Fruit fly (Drosophila melanogaster) S2 (cell line): Measurements from ENCODE around the gene CG17572.
A peak's percentile ranks its signal among the peaks of the same experiment; 100 is the strongest.

Experiments
- CG8478 ChIP-seq: fragments of >200 bp; optimal IDR thresholded peaks from 2 replicates; lab custom pipeline; 2018
- CTCF ChIP-seq, 2 experiments: fragments of >200 bp; optimal IDR thresholded peaks; 2 replicates each; lab custom pipeline; 2018

The CG17572 gene

dm6 chr2L:19058916-19059315 lies 15.0 kb downstream of the CG17572 start, which contains the start of gene Phlpp:
Phlpp (plus strand) TSS chr2L:19059129.
- TF ChIP-seq CTCF (optimal IDR thresholded peaks at IDR 0.05; lab: Kevin White, UChicago) (no peak), CG8478 (lab: Kevin White, UChicago) (no peak)

dm6 chr2L:19057799-19058198 lies 16.1 kb downstream of the CG17572 start:
- TF ChIP-seq CG8478 (lab: Kevin White, UChicago) (no peak), CTCF (optimal IDR thresholded peaks at IDR 0.05; lab: Kevin White, UChicago) (no peak)

- TF ChIP-seq CG8478 (lab: Kevin White, UChicago): no peak
- no peak for TF ChIP-seq CTCF (optimal IDR thresholded peaks at IDR 0.05; lab: Kevin White, UChicago)
Measured at dm6 chr2L:19054516-19054887, 19.4 kb downstream of the CG17572 start.

- TF ChIP-seq CG8478 (lab: Kevin White, UChicago): no peak
- TF ChIP-seq CTCF (optimal IDR thresholded peaks at IDR 0.05; lab: Kevin White, UChicago): no peak
Measured at dm6 chr2L:19053860-19054515, 20.0 kb downstream of the CG17572 start, which contains the start of gene CG10492. CG10492 (plus strand) TSS chr2L:19054078.

dm6 chr2L:19051534-19052100 lies 22.3 kb downstream of the CG17572 start, which contains the start of gene Rpn3:
Rpn3 (plus strand) TSS chr2L:19051790.
- TF ChIP-seq CG8478 (lab: Kevin White, UChicago) (no peak), CTCF (optimal IDR thresholded peaks at IDR 0.05; lab: Kevin White, UChicago) (no peak)

- no peak for TF ChIP-seq CTCF (optimal IDR thresholded peaks at IDR 0.05; lab: Kevin White, UChicago)
- no peak for TF ChIP-seq CG8478 (lab: Kevin White, UChicago)
Measured at dm6 chr2L:19048912-19049311, 25.0 kb downstream of the CG17572 start, which contains the start of gene CG10470. CG10470 (plus strand) TSS chr2L:19049076.

- TF ChIP-seq CTCF (optimal IDR thresholded peaks at IDR 0.05; lab: Kevin White, UChicago): peak in 1 of 2 experiments; percentile 16
- TF ChIP-seq CG8478 (lab: Kevin White, UChicago): no peak
Measured at dm6 chr2L:19045111-19045560, 28.8 kb downstream of the CG17572 start, which contains the start of the genes Ttc19 and Acn. Ttc19 (minus strand) TSS chr2L:19045148. Acn (plus strand) TSS chr2L:19045355.

- TF ChIP-seq CG8478 (lab: Kevin White, UChicago): no peak
- TF ChIP-seq CTCF (optimal IDR thresholded peaks at IDR 0.05; lab: Kevin White, UChicago): no peak
Measured at dm6 chr2L:19041590-19041989, 32.4 kb downstream of the CG17572 start, which contains the start of gene Catsup. Catsup (plus strand) TSS chr2L:19041862.

dm6 chr2L:19037455-19037854 lies 36.5 kb downstream of the CG17572 start:
- TF ChIP-seq CG8478 (lab: Kevin White, UChicago) (no peak), CTCF (optimal IDR thresholded peaks at IDR 0.05; lab: Kevin White, UChicago) (no peak)

- TF ChIP-seq CG8478 (lab: Kevin White, UChicago) (no peak), CTCF (optimal IDR thresholded peaks at IDR 0.05; lab: Kevin White, UChicago) (no peak)
Measured at dm6 chr2L:19037011-19037410, 36.9 kb downstream of the CG17572 start.

dm6 chr2L:19036105-19036714 lies 37.7 kb downstream of the CG17572 start:
- no peak for TF ChIP-seq CTCF (optimal IDR thresholded peaks at IDR 0.05; lab: Kevin White, UChicago)

dm6 chr2L:19035013-19035412 lies 38.9 kb downstream of the CG17572 start:
- no peak for TF ChIP-seq CTCF (optimal IDR thresholded peaks at IDR 0.05; lab: Kevin White, UChicago)
- no peak for TF ChIP-seq CG8478 (lab: Kevin White, UChicago)

dm6 chr2L:19034213-19034929 lies 39.6 kb downstream of the CG17572 start, which contains the start of the genes mib2 and CG31800:
mib2 (plus strand) TSS chr2L:19034444.
CG31800 (minus strand) TSS chr2L:19034576.
- TF ChIP-seq CTCF (optimal IDR thresholded peaks at IDR 0.05; lab: Kevin White, UChicago) (no peak), CG8478 (lab: Kevin White, UChicago) (no peak)

dm6 chr2L:19033288-19033687 lies 40.7 kb downstream of the CG17572 start, which contains the start of gene hook:
hook (minus strand) TSS chr2L:19033498.
- TF ChIP-seq CG8478 (lab: Kevin White, UChicago): no peak
- TF ChIP-seq CTCF (optimal IDR thresholded peaks at IDR 0.05; lab: Kevin White, UChicago): no peak
